Fruit fly (Drosophila melanogaster) whole organism, embryonic: ENCODE data around the gene bor.

ENCODE experiments used
- Abd-B ChIP-seq: fragments of 200-800 bp; sonication (Bioruptor generic); optimal IDR thresholded peaks from 2 replicates; lab custom pipeline; 2018; ENCODE audit warnings: missing biosample characterization, mild to moderate bottlenecking, missing genetic modification characterization, moderate library complexity
- Atf3 ChIP-seq: fragments of 200-800 bp; sonication (Bioruptor generic); optimal IDR thresholded peaks from 3 replicates; lab custom pipeline; 2016; ENCODE audit warnings: missing biosample characterization, missing genetic modification characterization
- CG10147 ChIP-seq: fragments of 200-800 bp; sonication (Bioruptor generic); optimal IDR thresholded peaks from 2 replicates; lab custom pipeline; 2019; ENCODE audit warnings: missing biosample characterization, mild to moderate bottlenecking, missing genetic modification characterization, moderate library complexity
- CG10267 ChIP-seq: fragments of 200-800 bp; sonication (Bioruptor generic); optimal IDR thresholded peaks from 2 replicates; lab custom pipeline; 2018; ENCODE audit warnings: missing biosample characterization, mild to moderate bottlenecking, missing genetic modification characterization, moderate library complexity
- CG10462 ChIP-seq: fragments of 200-800 bp; sonication (Bioruptor generic); optimal IDR thresholded peaks from 2 replicates; lab custom pipeline; 2016; ENCODE audit warnings: missing biosample characterization, missing genetic modification characterization
- CG10979 ChIP-seq: fragments of 200-800 bp; sonication (Bioruptor generic); optimal IDR thresholded peaks from 2 replicates; lab custom pipeline; 2018; ENCODE audit warnings: missing biosample characterization, mild to moderate bottlenecking, missing genetic modification characterization, moderate library complexity
- CG11723 ChIP-seq: fragments of 200-800 bp; sonication (Bioruptor generic); optimal IDR thresholded peaks from 2 replicates; lab custom pipeline; 2017; ENCODE audit warnings: missing biosample characterization, mild to moderate bottlenecking, missing genetic modification characterization
- CG12071 ChIP-seq: fragments of 200-800 bp; sonication (Bioruptor generic); optimal IDR thresholded peaks from 3 replicates; lab custom pipeline; 2018; ENCODE audit warnings: missing biosample characterization, mild to moderate bottlenecking, missing genetic modification characterization
- CG15269 ChIP-seq: fragments of 200-800 bp; sonication (Bioruptor generic); optimal IDR thresholded peaks from 2 replicates; lab custom pipeline; 2018; ENCODE audit warnings: missing biosample characterization, mild to moderate bottlenecking, missing genetic modification characterization, moderate library complexity
- CG1832 ChIP-seq: fragments of 200-800 bp; sonication (Bioruptor generic); optimal IDR thresholded peaks from 2 replicates; lab custom pipeline; 2017; ENCODE audit warnings: missing biosample characterization, mild to moderate bottlenecking, missing genetic modification characterization, inconsistent platforms
- CG3163 ChIP-seq: fragments of 200-800 bp; sonication (Bioruptor generic); optimal IDR thresholded peaks from 3 replicates; lab custom pipeline; 2016; ENCODE audit warnings: missing biosample characterization, missing genetic modification characterization
- CG4328 ChIP-seq: fragments of 200-800 bp; sonication (Bioruptor generic); optimal IDR thresholded peaks from 3 replicates; lab custom pipeline; 2017; ENCODE audit warnings: missing biosample characterization, missing genetic modification reagents, missing genetic modification characterization
- CG5245 ChIP-seq: fragments of 200-800 bp; sonication (Bioruptor generic); optimal IDR thresholded peaks from 3 replicates; lab custom pipeline; 2016; ENCODE audit warnings: missing biosample characterization, missing genetic modification characterization
- CG5953 ChIP-seq: fragments of 200-800 bp; sonication (Bioruptor generic); IDR thresholded peaks from 2 replicates; pipeline ENCODE4 v1.3.6; 2022; ENCODE audit warnings: missing biosample characterization, missing genetic modification characterization
- CG6854 ChIP-seq: fragments of 200-800 bp; sonication (Bioruptor generic); optimal IDR thresholded peaks from 3 replicates; lab custom pipeline; 2017; ENCODE audit warnings: missing biosample characterization, mild to moderate bottlenecking, missing genetic modification characterization
- CG7963 ChIP-seq: fragments of 200-800 bp; sonication (Bioruptor generic); IDR thresholded peaks from 3 replicates; pipeline ENCODE4 v1.3.6; 2022; ENCODE audit warnings: missing biosample characterization, missing genetic modification characterization; ENCODE audit not compliant: partially characterized antibody
- CG8478 ChIP-seq: fragments of >200 bp; optimal IDR thresholded peaks from 2 replicates; lab custom pipeline; 2018
- CG8765 ChIP-seq: fragments of 200-800 bp; sonication (Bioruptor generic); IDR thresholded peaks from 2 replicates; pipeline ENCODE4 v1.3.6; 2022; ENCODE audit warnings: missing biosample characterization, missing genetic modification characterization
- CG9215 ChIP-seq: fragments of 200-800 bp; sonication (Bioruptor generic); IDR thresholded peaks from 2 replicates; pipeline ENCODE4 v1.3.6; 2022; ENCODE audit warnings: missing biosample characterization, missing genetic modification characterization
- CG9797 ChIP-seq: fragments of 200-800 bp; sonication (Bioruptor generic); optimal IDR thresholded peaks from 3 replicates; lab custom pipeline; 2018; ENCODE audit warnings: missing biosample characterization, mild to moderate bottlenecking, missing genetic modification characterization
- E2f2 ChIP-seq: fragments of 200-800 bp; sonication (Bioruptor generic); IDR thresholded peaks from 2 replicates; pipeline ENCODE4 v1.3.6; 2022; ENCODE audit warnings: missing biosample characterization, missing genetic modification characterization
- Ets97D ChIP-seq: fragments of 200-800 bp; sonication (Bioruptor generic); optimal IDR thresholded peaks from 3 replicates; lab custom pipeline; 2016; ENCODE audit warnings: missing biosample characterization, missing genetic modification characterization
- HLH3B ChIP-seq: fragments of 200-800 bp; sonication (Bioruptor generic); IDR thresholded peaks from 2 replicates; pipeline ENCODE4 v1.3.6; 2022; ENCODE audit warnings: missing biosample characterization, missing genetic modification characterization
- Lhr ChIP-seq: fragments of 200-800 bp; sonication (Bioruptor generic); optimal IDR thresholded peaks from 3 replicates; lab custom pipeline; 2017; ENCODE audit warnings: mild to moderate bottlenecking, missing biosample characterization, missing genetic modification reagents, missing genetic modification characterization
- NK7.1 ChIP-seq: fragments of 200-800 bp; sonication (Bioruptor generic); optimal IDR thresholded peaks from 3 replicates; lab custom pipeline; 2016; ENCODE audit warnings: missing biosample characterization, missing genetic modification characterization
- PHDP ChIP-seq: fragments of 200-800 bp; sonication (Bioruptor generic); optimal IDR thresholded peaks from 3 replicates; lab custom pipeline; 2018; ENCODE audit warnings: missing biosample characterization, mild to moderate bottlenecking, missing genetic modification characterization, moderate library complexity
- Rx ChIP-seq: fragments of 200-800 bp; sonication (Bioruptor generic); IDR thresholded peaks from 2 replicates; pipeline ENCODE4 v1.3.6; 2022; ENCODE audit warnings: missing biosample characterization, missing genetic modification characterization
- Sry-β ChIP-seq: fragments of 200-800 bp; sonication (Bioruptor generic); optimal IDR thresholded peaks from 2 replicates; lab custom pipeline; 2018; ENCODE audit warnings: missing biosample characterization, mild to moderate bottlenecking, missing genetic modification characterization, moderate library complexity
- Taf1 ChIP-seq: fragments of 200-800 bp; sonication (Bioruptor generic); IDR thresholded peaks from 2 replicates; pipeline ENCODE4 v1.3.6; 2022; ENCODE audit warnings: missing biosample characterization, missing genetic modification characterization
- YL-1 ChIP-seq: fragments of 200-800 bp; sonication (Bioruptor generic); optimal IDR thresholded peaks from 3 replicates; lab custom pipeline; 2017; ENCODE audit warnings: missing biosample characterization, mild to moderate bottlenecking, missing genetic modification characterization
- ase ChIP-seq: fragments of 200-800 bp; sonication (Bioruptor generic); IDR thresholded peaks from 3 replicates; pipeline ENCODE4 v1.3.6; 2022; ENCODE audit warnings: missing biosample characterization, missing genetic modification characterization
- chm ChIP-seq: fragments of 200-800 bp; sonication (Bioruptor generic); IDR thresholded peaks from 2 replicates; pipeline ENCODE4 v1.3.6; 2022; ENCODE audit warnings: missing biosample characterization, missing genetic modification characterization
- dan ChIP-seq: fragments of 200-800 bp; sonication (Bioruptor generic); IDR thresholded peaks from 2 replicates; pipeline ENCODE4 v1.3.6; 2022; ENCODE audit warnings: missing biosample characterization, missing genetic modification characterization
- dpn ChIP-seq, 2 experiments: fragments of 200-800 bp; sonication (Bioruptor generic); optimal IDR thresholded peaks; 3 replicates each; lab custom pipeline; 2016; ENCODE audit warnings: missing biosample characterization in 2 of 2, missing genetic modification characterization in 2 of 2
- fd3F ChIP-seq: fragments of 200-800 bp; sonication (Bioruptor generic); optimal IDR thresholded peaks from 2 replicates; lab custom pipeline; 2018; ENCODE audit warnings: missing biosample characterization, mild to moderate bottlenecking, missing genetic modification characterization, moderate library complexity
- gcm2 ChIP-seq: fragments of 200-800 bp; sonication (Bioruptor generic); optimal IDR thresholded peaks from 2 replicates; lab custom pipeline; 2016; ENCODE audit warnings: missing biosample characterization, missing genetic modification characterization
- inv ChIP-seq: fragments of 200-800 bp; sonication (Bioruptor generic); IDR thresholded peaks from 2 replicates; pipeline ENCODE4 v1.3.6; 2022; ENCODE audit warnings: missing biosample characterization, missing genetic modification characterization; ENCODE audit not compliant: partially characterized antibody
- klu ChIP-seq: fragments of 200-800 bp; sonication (Bioruptor generic); IDR thresholded peaks from 2 replicates; pipeline ENCODE4 v1.3.6; 2022; ENCODE audit warnings: missing biosample characterization, missing genetic modification characterization
- mld ChIP-seq: fragments of 200-800 bp; sonication (Bioruptor generic); IDR thresholded peaks from 3 replicates; pipeline ENCODE4 v1.3.6; 2022; ENCODE audit warnings: missing biosample characterization, missing genetic modification characterization; ENCODE audit not compliant: partially characterized antibody
- nmo ChIP-seq: fragments of 200-800 bp; sonication (Bioruptor generic); optimal IDR thresholded peaks from 2 replicates; lab custom pipeline; 2018; ENCODE audit warnings: missing biosample characterization, mild to moderate bottlenecking, missing genetic modification characterization, moderate library complexity
- nom ChIP-seq: fragments of 200-800 bp; sonication (Bioruptor generic); optimal IDR thresholded peaks from 2 replicates; lab custom pipeline; 2017; ENCODE audit warnings: missing biosample characterization, missing genetic modification characterization, mild to moderate bottlenecking, moderate library complexity, missing genetic modification reagents
- pb ChIP-seq: fragments of 200-800 bp; sonication (Bioruptor generic); optimal IDR thresholded peaks from 3 replicates; lab custom pipeline; 2016; ENCODE audit warnings: missing biosample characterization, missing genetic modification characterization
- repo ChIP-seq: fragments of 200-800 bp; sonication (Bioruptor generic); optimal IDR thresholded peaks from 2 replicates; lab custom pipeline; 2016; ENCODE audit warnings: missing biosample characterization, missing genetic modification characterization
- salm ChIP-seq: fragments of 200-800 bp; sonication (Bioruptor generic); optimal IDR thresholded peaks from 2 replicates; lab custom pipeline; 2018; ENCODE audit warnings: missing biosample characterization, mild to moderate bottlenecking, missing genetic modification characterization
- scrt ChIP-seq: fragments of 200-800 bp; sonication (Bioruptor generic); optimal IDR thresholded peaks from 2 replicates; lab custom pipeline; 2018; ENCODE audit warnings: missing biosample characterization, mild to moderate bottlenecking, missing genetic modification characterization, moderate library complexity
- sd ChIP-seq: fragments of 200-800 bp; sonication (Bioruptor generic); optimal IDR thresholded peaks from 3 replicates; lab custom pipeline; 2018; ENCODE audit warnings: missing biosample characterization, mild to moderate bottlenecking, missing genetic modification characterization, moderate library complexity
- sim ChIP-seq: fragments of 200-800 bp; sonication (Bioruptor generic); IDR thresholded peaks from 2 replicates; pipeline ENCODE4 v1.3.6; 2022; ENCODE audit warnings: missing biosample characterization, missing genetic modification characterization
- tap ChIP-seq: fragments of 200-800 bp; optimal IDR thresholded peaks from 3 replicates; lab custom pipeline; 2019; ENCODE audit warnings: missing biosample characterization, mild to moderate bottlenecking, missing genetic modification characterization, moderate library complexity
- ttk ChIP-seq: fragments of 200-800 bp; sonication (Bioruptor generic); IDR thresholded peaks from 2 replicates; pipeline ENCODE4 v2.1.2; 2022; ENCODE audit warnings: missing biosample characterization, missing genetic modification characterization
- vfl ChIP-seq: fragments of 200-800 bp; sonication (Bioruptor generic); optimal IDR thresholded peaks from 2 replicates; lab custom pipeline; 2016; ENCODE audit warnings: missing biosample characterization, missing genetic modification characterization

bor gene

dm6 chr3R:16235941-16236712 is 27.8 kb downstream of the bor start (continued):
- peak; percentile 18 for TF ChIP-seq CG12071 (GFP tag; lab: Kevin White, UChicago)
- TF ChIP-seq ase: no peak
- peak; percentile 98 for TF ChIP-seq nmo
- peak; percentile 91 for TF ChIP-seq CG15269
- TF ChIP-seq fd3F (GFP tag; lab: Kevin White, UChicago): peak; percentile 89
- TF ChIP-seq nom (GFP tag; lab: Kevin White, UChicago): peak; percentile 63
- no peak for TF ChIP-seq Rx
- TF ChIP-seq salm: peak; percentile 66
- TF ChIP-seq CG5245 (GFP tag; lab: Kevin White, UChicago): peak; percentile 27
- peak; percentile 90 for TF ChIP-seq sd (tag; lab: Kevin White, UChicago)
- no peak for TF ChIP-seq Taf1 (GFP tag; lab: Robert Waterston, UW)
- no peak for TF ChIP-seq pb (GFP tag; lab: Kevin White, UChicago)
- peak; percentile 77 for TF ChIP-seq CG10462 (GFP tag; lab: Kevin White, UChicago)
- peak; percentile 37 for TF ChIP-seq CG3163 (GFP tag; lab: Kevin White, UChicago)
- no peak for TF ChIP-seq mld (GFP tag; lab: Robert Waterston, UW)
- TF ChIP-seq vfl (GFP tag; lab: Kevin White, UChicago): no peak
- TF ChIP-seq repo (GFP tag; lab: Kevin White, UChicago): no peak
- TF ChIP-seq scrt (GFP tag; lab: Kevin White, UChicago): peak; percentile 75
- TF ChIP-seq Ets97D (GFP tag; lab: Kevin White, UChicago): no peak
- no peak for TF ChIP-seq CG9215 (GFP tag; lab: Robert Waterston, UW)
- no peak for TF ChIP-seq NK7.1
- TF ChIP-seq inv (GFP tag; lab: Robert Waterston, UW): no peak
- TF ChIP-seq dpn (GFP tag; optimal IDR thresholded peaks at IDR 0.05; lab: Kevin White, UChicago): peak in 1 of 2 experiments; percentile 78
- TF ChIP-seq sim: no peak
- no peak for TF ChIP-seq CG8478 (lab: Kevin White, UChicago)
- peak; percentile 90 for TF ChIP-seq PHDP (tag; lab: Kevin White, UChicago)
- TF ChIP-seq Atf3 (GFP tag; lab: Kevin White, UChicago): peak; percentile 61
- peak; percentile 31 for TF ChIP-seq gcm2 (GFP tag; lab: Kevin White, UChicago)
- TF ChIP-seq CG1832 (GFP tag; lab: Kevin White, UChicago): no peak
- TF ChIP-seq CG4328 (GFP tag; lab: Kevin White, UChicago): peak; percentile 94
- TF ChIP-seq CG11723: peak; percentile 89
- peak; percentile 78 for TF ChIP-seq Lhr (GFP tag; lab: Kevin White, UChicago)
- TF ChIP-seq CG6854: peak; percentile 93
- TF ChIP-seq klu (GFP tag; lab: Robert Waterston, UW): no peak
- TF ChIP-seq dan: no peak
- peak; percentile 97 for TF ChIP-seq YL-1 (GFP tag; lab: Kevin White, UChicago)
- peak; percentile 93 for TF ChIP-seq CG10147 (GFP tag; lab: Kevin White, UChicago)
- TF ChIP-seq CG10979 (tag; lab: Kevin White, UChicago): peak; percentile 95
- no peak for TF ChIP-seq chm (GFP tag; lab: Robert Waterston, UW)
- peak; percentile 6 for TF ChIP-seq CG9797 (GFP tag; lab: Kevin White, UChicago)
- no peak for TF ChIP-seq E2f2 (GFP tag; lab: Robert Waterston, UW)
- peak; percentile 87 for TF ChIP-seq Abd-B (GFP tag; lab: Kevin White, UChicago)
- no peak for TF ChIP-seq CG7963 (GFP tag; lab: Robert Waterston, UW)
- no peak for TF ChIP-seq HLH3B (GFP tag; lab: Robert Waterston, UW)
- TF ChIP-seq tap (tag; lab: Kevin White, UChicago): peak; percentile 60
- no peak for TF ChIP-seq CG8765 (GFP tag; lab: Robert Waterston, UW)
- TF ChIP-seq Sry-β (GFP tag; lab: Kevin White, UChicago): peak; percentile 21
- no peak for TF ChIP-seq ttk (GFP tag; lab: Robert Waterston, UW)
- TF ChIP-seq CG10267 (tag; lab: Kevin White, UChicago): peak; percentile 90
- no peak for TF ChIP-seq CG5953 (GFP tag; lab: Robert Waterston, UW)
